Worm (Caenorhabditis elegans) whole organism, L4/young adult: ENCODE measurements around the gene phdh-1.

Source experiments
- W03F9.2 ChIP-seq: fragments of 150-350 bp; optimal IDR thresholded peaks from 2 replicates; lab custom pipeline; 2014; ENCODE audit warnings: missing biosample characterization, missing genetic modification characterization
- dao-5 ChIP-seq: sonication (generic microtip); optimal IDR thresholded peaks from 2 replicates; lab custom pipeline; 2016; ENCODE audit warnings: missing genotype, missing genetic modification characterization, moderate library complexity, missing compliant biosample characterization
- him-1 ChIP-seq: sonication (generic microtip); optimal IDR thresholded peaks from 2 replicates; lab custom pipeline; 2016; ENCODE audit warnings: missing genotype, missing genetic modification reagents, missing genetic modification characterization, missing compliant biosample characterization

The phdh-1 gene

DNA sequence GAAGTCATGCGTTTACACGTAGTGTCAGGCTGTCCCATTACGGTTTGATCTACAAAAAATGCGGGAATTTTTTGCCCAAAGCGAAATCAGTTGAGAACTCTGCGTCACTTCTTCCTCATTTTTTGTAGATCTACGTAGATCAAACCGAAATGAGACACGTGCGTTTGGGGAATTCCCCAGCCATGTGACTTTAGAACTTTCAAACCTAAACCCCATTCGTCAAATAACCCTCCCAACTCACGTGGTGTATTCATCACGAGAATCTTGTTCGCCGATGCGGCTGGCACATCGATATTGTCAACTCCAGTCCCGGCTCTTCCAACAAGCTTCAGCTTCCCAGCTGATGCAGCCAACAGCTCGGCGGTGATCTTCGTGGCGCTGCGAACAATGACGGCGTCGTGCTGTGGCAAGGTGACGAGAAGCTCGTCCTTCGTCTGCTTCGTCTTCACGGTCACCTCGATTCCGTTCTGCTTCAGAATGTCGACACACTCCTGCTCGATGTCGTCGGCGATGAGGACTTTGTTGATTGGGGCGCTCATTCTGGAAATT, at the start of gene phdh-1:
TSS of gene phdh-1 (minus strand) at position 540 of the 549 bp plus-strand sequence.
- TF ChIP-seq him-1 (tag; lab: Kevin White, UChicago) (no peak), dao-5 (tag; lab: Kevin White, UChicago) (no peak)

DNA sequence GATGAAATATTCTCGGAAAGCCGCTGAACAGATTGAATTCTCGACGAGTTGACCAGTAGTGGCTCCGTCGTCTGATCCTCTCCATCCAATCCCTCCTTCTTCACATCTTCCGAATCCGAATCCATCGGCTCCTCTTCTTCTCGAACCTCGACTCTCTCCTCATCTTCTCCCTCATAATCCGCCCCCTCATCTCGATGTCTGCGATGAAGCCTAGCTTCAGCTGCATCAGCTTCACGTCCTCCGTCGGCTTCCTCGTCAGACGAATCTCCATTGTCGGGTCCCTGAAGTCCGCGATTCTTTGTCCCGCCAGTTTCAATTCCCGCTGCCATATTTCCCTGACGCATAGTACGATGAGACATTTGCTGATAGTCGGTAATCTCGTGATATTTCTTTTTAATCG, 47.3 kb upstream of the phdh-1 start:
- no peak for TF ChIP-seq dao-5 (tag; lab: Kevin White, UChicago)
- TF ChIP-seq W03F9.2 (tag; lab: Kevin White, UChicago) = no peak
- TF ChIP-seq him-1 (tag; lab: Kevin White, UChicago) = no peak

DNA sequence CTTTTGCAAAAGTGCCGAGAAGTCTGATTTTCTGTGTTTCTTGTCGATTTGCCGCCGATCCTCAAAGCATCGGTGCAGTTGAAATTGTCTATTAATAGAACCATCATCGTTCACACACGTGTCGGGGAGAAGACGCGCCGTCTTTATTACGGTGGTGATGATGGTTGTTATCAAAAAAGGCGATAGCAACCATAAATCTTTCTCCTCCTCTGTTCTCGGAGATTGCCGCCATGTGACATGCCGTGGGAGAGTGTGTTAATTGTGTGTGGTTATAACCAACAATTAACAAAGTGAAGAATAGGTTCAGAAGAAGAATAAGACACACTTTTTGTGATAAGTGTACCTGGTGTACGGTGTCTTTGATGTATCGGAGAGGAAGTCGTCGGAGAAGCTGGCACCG, 42.8 kb upstream of the phdh-1 start:
- TF ChIP-seq dao-5 (tag; lab: Kevin White, UChicago) = no peak
- TF ChIP-seq W03F9.2 (tag; lab: Kevin White, UChicago) = no peak
- TF ChIP-seq him-1 (tag; lab: Kevin White, UChicago) = no peak

DNA sequence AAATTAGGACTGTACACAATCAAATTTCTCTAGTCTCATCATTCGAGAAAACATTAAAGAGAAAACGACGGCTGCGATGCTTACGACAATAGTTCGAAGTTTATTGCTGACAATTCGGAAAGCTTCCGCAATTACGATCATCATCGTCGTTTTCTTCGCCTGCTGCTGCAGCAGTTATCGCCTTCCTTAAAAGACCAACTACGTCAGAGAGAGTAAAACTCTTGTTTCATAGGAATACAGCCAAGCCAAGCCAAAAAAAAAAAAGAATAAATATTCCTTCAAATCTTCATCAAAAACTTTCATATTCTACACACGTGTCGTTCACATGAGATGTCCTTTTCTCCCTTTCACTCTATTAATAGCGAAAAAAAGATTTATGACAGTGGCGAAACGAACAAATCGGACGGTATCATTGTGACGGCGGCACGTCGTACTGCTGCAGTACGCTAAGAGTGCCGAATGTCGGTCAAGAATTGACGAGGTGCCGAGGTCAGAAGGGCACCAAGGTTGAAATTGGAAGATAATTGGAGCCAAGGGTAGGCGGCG, 41.6 kb upstream of the phdh-1 start:
- TF ChIP-seq him-1 (tag; lab: Kevin White, UChicago) (no peak), dao-5 (tag; lab: Kevin White, UChicago) (no peak), W03F9.2 (tag; lab: Kevin White, UChicago) (no peak)

DNA sequence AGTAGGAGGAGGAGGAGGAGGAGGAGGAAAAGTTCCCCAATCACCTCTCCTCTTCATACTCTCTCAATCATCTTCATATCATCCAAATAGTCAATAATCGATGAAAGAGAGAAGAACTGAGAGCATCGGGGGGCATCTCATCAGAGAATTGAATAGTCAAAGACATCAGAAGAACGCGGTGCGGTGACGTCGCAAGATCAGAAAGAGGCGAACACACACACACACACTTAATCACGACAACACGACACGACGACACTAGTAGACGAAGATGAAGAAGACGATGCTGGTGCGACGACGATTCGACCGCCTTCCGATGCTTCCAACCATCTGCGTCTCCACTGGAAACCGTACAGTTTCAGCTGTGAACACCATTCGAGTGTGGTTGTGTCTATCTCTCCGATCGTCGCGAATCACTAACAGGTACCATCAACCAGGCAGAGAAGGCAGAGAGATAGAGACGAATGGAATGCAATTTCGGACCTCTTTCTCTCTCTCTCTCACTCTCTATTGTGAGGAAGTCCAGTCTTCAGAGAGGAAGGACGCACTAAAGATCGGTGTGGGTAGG, 40.4 kb upstream of the phdh-1 start:
- TF ChIP-seq W03F9.2 (tag; lab: Kevin White, UChicago) (no peak), dao-5 (tag; lab: Kevin White, UChicago) (no peak), him-1 (tag; lab: Kevin White, UChicago) (no peak)

DNA sequence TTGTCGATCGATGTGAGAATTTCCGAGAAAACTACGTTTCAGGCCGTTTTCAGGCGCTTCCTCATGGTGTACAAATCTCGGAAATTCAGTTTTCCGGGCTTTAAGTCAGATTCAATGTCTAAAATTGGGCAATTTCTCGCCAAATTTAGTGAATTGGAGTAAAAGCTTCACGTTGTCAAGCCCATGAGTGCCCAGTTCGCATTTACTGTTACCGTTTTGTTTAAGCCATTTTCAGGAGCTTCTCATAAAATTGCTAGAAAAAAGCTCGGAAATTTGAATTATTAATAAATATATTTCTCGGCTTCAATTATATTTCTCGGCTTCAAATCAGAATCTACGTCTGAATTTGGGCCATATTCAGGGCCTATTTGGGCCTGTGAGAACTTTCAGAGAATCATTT, 39.6 kb upstream of the phdh-1 start:
- no peak for TF ChIP-seq him-1 (tag; lab: Kevin White, UChicago)
- no peak for TF ChIP-seq W03F9.2 (tag; lab: Kevin White, UChicago)
- TF ChIP-seq dao-5 (tag; lab: Kevin White, UChicago) = no peak

DNA sequence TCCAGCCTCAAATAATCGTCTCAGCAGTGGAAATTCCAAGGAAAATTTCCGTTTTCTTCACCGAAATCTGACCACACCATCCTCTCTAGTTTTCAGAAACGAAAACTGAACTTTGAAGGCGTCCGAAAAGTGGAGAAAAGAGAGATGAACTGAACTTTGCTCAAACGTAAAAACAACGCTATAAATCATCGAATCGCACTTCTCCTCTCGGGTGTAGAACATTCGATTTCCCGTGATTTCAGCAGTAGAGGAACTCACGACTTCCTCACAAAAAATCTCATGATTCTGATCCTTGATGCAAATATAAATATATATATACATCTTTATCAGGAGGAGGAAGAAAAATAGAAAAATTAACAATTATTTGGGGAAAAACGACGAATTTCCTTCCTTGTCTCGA, 36.9 kb upstream of the phdh-1 start:
- TF ChIP-seq him-1 (tag; lab: Kevin White, UChicago) = no peak
- TF ChIP-seq dao-5 (tag; lab: Kevin White, UChicago) = no peak
- TF ChIP-seq W03F9.2 (tag; lab: Kevin White, UChicago) = no peak

DNA sequence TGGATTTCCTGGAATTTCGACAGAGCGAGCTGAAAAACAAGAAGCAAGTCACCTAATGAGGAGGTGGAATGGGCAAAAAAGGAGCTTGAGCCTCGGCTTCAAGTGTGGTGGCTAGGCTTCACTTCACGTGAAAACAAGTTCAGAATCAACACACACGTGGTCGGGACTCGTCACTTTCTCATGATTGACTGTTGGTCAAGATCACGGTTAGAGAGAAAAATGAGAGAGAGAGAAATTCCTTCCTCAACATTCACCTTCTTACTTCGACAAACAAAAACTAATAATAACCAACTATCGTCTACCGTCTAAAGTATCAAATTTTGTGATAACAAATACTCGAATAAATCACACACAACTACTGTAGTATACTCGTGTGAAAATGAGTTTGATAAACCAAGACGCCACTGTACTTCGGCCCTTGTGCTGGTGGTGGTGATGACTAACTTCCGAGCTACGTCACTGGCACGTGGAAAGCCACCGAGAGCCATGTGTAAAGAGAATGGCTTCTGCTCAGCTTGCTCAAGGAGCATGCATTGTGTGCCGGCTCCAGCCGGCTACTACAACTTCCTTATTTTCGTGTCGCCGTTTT, 35.4 kb upstream of the phdh-1 start:
- TF ChIP-seq him-1 (tag; lab: Kevin White, UChicago) = no peak
- no peak for TF ChIP-seq dao-5 (tag; lab: Kevin White, UChicago)
- TF ChIP-seq W03F9.2 (tag; lab: Kevin White, UChicago) = no peak

DNA sequence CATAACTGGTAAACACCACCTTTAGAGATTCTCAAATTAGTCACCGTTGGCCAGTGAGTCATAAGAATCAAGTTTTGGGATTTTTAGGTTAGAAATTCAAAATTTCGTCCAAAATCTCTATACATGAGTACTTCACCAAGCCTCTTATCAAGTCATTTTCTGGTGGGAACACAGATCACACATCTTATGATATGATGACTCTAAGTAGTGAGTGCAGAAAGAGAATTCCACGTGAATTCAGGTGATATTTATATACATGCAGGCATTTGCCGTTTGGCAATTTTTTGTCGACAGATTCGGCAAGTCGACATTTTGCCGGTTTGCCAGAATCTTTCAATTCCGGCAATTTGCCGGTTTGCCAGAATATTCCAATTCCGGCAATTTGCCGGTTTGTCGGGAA, 33.8 kb upstream of the phdh-1 start:
- no peak for TF ChIP-seq W03F9.2 (tag; lab: Kevin White, UChicago)
- no peak for TF ChIP-seq him-1 (tag; lab: Kevin White, UChicago)
- no peak for TF ChIP-seq dao-5 (tag; lab: Kevin White, UChicago)

DNA sequence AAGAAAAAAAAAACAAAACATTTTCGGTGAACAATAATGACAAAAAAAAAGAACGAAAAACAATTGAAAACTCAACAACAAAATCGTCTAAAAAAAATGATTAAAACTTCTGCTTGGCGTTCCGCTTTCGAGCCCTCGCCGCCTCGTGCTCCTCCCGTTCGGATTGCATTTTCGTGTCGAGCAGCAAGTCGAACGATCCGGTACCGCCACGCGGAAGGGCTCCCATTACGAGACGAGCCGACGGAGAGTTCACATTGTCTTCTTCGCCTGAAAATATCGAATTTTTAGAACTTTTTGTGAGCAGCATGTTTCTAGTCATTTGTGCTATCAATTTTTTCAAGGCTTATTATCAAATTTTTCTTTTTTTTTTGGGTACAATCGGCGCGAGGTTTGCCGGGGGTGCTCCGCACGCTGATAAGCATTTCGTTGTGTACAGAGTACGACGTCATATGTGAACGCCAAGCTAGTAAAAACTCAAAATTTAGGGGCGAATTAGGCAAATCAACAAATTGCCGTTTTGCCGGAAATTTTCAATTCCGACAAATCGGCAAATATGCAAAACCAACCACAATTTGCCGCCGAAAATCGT, 32.5 kb upstream of the phdh-1 start:
- TF ChIP-seq W03F9.2 (tag; lab: Kevin White, UChicago) (no peak), him-1 (tag; lab: Kevin White, UChicago) (no peak), dao-5 (tag; lab: Kevin White, UChicago) (no peak)

DNA sequence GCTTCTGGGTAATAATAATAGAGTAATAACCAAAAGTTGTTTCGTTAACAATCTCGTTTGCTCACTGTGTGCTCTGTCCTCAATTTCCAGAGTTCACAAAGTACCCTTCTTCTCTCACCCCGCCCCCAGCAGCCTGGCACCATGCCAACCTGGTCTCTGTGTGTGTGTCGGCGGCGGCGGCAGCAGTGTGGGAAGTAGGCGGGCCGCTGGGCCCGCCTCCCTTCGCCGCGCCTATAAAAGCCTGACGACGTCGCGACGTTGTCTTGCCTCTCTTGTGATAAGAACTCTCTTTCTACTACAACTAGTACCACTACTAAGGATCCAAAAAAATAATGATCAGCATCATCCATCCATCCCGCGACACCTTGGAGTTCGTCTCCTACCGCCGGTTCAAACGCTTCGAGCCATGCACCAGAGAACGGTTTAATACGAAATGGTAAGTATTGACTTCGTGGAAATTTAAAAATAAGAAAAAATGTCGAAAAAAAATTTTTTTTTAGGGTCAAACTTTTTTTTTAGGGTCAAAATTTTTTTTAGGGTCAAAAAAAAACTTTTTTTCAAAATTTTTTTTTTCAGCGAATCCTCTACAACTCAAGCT, 30.7 kb upstream of the phdh-1 start, which contains the start of gene C31C9.7:
TSS of gene C31C9.7 (plus strand) at position 261 of the 598 bp plus-strand sequence.
- TF ChIP-seq him-1 (tag; lab: Kevin White, UChicago) (no peak), W03F9.2 (tag; lab: Kevin White, UChicago) (no peak)

DNA sequence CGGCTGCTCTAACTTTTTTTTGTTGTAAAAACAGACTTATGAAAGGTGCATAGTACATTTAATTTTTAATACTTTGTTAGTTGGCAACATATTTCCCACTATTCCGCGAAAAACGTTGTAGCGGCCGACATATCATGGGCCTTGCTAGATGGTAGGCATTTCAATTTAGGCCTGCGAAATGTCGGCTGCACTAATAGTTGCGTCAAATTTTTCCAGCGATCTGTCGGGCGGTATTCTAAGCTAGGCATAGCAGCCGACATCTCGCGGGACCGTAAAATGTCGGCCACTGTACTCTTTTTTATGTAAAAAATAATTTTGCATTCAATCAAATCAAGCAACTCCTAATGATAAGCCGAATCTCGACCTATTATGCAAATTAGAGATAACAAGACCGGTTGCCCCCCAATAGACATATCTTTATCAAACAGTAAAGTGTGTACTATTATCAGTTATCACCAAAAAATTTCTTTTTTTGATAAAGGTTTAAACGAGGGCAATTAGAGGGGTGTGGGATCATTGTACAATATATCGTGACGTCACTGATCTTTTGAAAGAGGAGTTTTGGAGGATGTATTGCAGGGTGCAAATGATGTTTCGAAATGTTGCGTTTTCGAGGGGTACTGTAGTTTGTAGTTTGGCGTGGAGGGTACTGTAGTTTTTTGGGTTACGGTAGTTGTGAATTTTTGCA, 26.9 kb upstream of the phdh-1 start:
- TF ChIP-seq him-1 (tag; lab: Kevin White, UChicago) (no peak), W03F9.2 (tag; lab: Kevin White, UChicago) (no peak), dao-5 (tag; lab: Kevin White, UChicago) (no peak)
